Worm (Caenorhabditis elegans) whole organism, L3 larva: ENCODE data around the gene T26C11.8.

ENCODE experiments used
- aly-2 ChIP-seq: fragments of 150-350 bp; optimal IDR thresholded peaks from 2 replicates; lab custom pipeline; 2014; ENCODE audit warnings: missing biosample characterization, missing genetic modification characterization
- ama-1 ChIP-seq: fragments of 150-350 bp; optimal IDR thresholded peaks from 2 replicates; lab custom pipeline; 2018
- fkh-10 ChIP-seq: sonication (generic microtip); optimal IDR thresholded peaks from 2 replicates; lab custom pipeline; 2017; ENCODE audit warnings: missing biosample characterization, missing genetic modification reagents, missing genetic modification characterization
- hmg-11 ChIP-seq: sonication (generic microtip); optimal IDR thresholded peaks from 2 replicates; lab custom pipeline; 2016; ENCODE audit warnings: missing genetic modification characterization, missing compliant biosample characterization
- jun-1 ChIP-seq: fragments of 150-350 bp; optimal IDR thresholded peaks from 2 replicates; lab custom pipeline; 2014; ENCODE audit warnings: missing biosample characterization, missing genetic modification reagents, missing genetic modification characterization
- mdl-1 ChIP-seq: fragments of 150-350 bp; optimal IDR thresholded peaks from 2 replicates; lab custom pipeline; 2014; ENCODE audit warnings: missing biosample characterization, missing genetic modification characterization
- nhr-12 ChIP-seq: fragments of 150-350 bp; optimal IDR thresholded peaks from 2 replicates; lab custom pipeline; 2014; ENCODE audit warnings: missing biosample characterization, missing genetic modification characterization
- nhr-237 ChIP-seq: fragments of 150-350 bp; optimal IDR thresholded peaks from 2 replicates; lab custom pipeline; 2014; ENCODE audit warnings: missing biosample characterization, missing genetic modification characterization
- nhr-76 ChIP-seq: fragments of 150-350 bp; sonication (generic microtip); optimal IDR thresholded peaks from 5 replicates; lab custom pipeline; 2014; ENCODE audit warnings: missing biosample characterization, missing genetic modification characterization
- pha-4 ChIP-seq: fragments of 150-350 bp; optimal IDR thresholded peaks from 2 replicates; lab custom pipeline; 2014; ENCODE audit warnings: missing biosample characterization, missing genetic modification reagents, missing genetic modification characterization
- skn-1 ChIP-seq: fragments of 150-350 bp; optimal IDR thresholded peaks from 2 replicates; lab custom pipeline; 2014; ENCODE audit warnings: missing biosample characterization, missing genetic modification characterization
- ztf-11 ChIP-seq: fragments of 150-350 bp; optimal IDR thresholded peaks from 2 replicates; lab custom pipeline; 2014; ENCODE audit warnings: missing biosample characterization, missing genetic modification characterization

- TF ChIP-seq aly-2 (tag; lab: Kevin White, UChicago) (no peak), mdl-1 (tag; lab: Kevin White, UChicago) (no peak), nhr-76 (tag; lab: Kevin White, UChicago) (no peak), nhr-237 (tag; lab: Kevin White, UChicago) (no peak), nhr-12 (tag; lab: Kevin White, UChicago) (no peak), pha-4 (tag; lab: Kevin White, UChicago) (no peak), ama-1 (lab: Kevin White, UChicago) (no peak), fkh-10 (GFP tag; lab: Kevin White, UChicago) (no peak), jun-1 (tag; lab: Kevin White, UChicago) (no peak), hmg-11 (tag; lab: Kevin White, UChicago) (no peak), ztf-11 (no peak), skn-1 (tag; lab: Kevin White, UChicago) (no peak)
Observed at ce11 chrX:1890817-1891216, 30.3 kb downstream of the T26C11.8 start.
